Fruit fly (Drosophila melanogaster): ENCODE data around the gene Hsp60A.

Hsp60A gene

dm6 chrX:11136587-11137512, 28.6 kb downstream of the Hsp60A start, which contains the start of gene Klp10A (continued):
- TF ChIP-seq CG8765 (GFP tag; IDR thresholded peaks at IDR 0.05) (no peak), CG1792 (GFP tag; optimal IDR thresholded peaks at IDR 0.05) (no peak), ab (GFP tag; optimal IDR thresholded peaks at IDR 0.05) (peak; percentile 3), CG11398 (GFP tag; optimal IDR thresholded peaks at IDR 0.05) (no peak), Rx (GFP tag; IDR thresholded peaks at IDR 0.05) (0 out of 2 replicates have a peak, but pooled peaks have one; percentile 23), CG11723 (GFP tag; optimal IDR thresholded peaks at IDR 0.05) (peak; percentile 22), CG3847 (GFP tag; IDR thresholded peaks at IDR 0.05) (0 out of 2 replicates have a peak, but pooled peaks have one; percentile 12), nmo (GFP tag; optimal IDR thresholded peaks at IDR 0.05) (no peak), oc (tag; optimal IDR thresholded peaks at IDR 0.05) (no peak), CG10274 (GFP tag; optimal IDR thresholded peaks at IDR 0.05) (no peak), lilli (GFP tag; optimal IDR thresholded peaks at IDR 0.05) (peak; percentile 28), CG4360 (GFP tag; IDR thresholded peaks at IDR 0.05) (no peak), hbn (GFP tag; IDR thresholded peaks at IDR 0.05; ENCODE audit: partially characterized antibody) (no peak), CG1024 (GFP tag; IDR thresholded peaks at IDR 0.05) (no peak), CG6791 (GFP tag; IDR thresholded peaks at IDR 0.05; ENCODE audit: partially characterized antibody) (no peak), CG10147 (GFP tag; optimal IDR thresholded peaks at IDR 0.05) (no peak), grau (tag; optimal IDR thresholded peaks at IDR 0.05) (no peak), slp2 (GFP tag; optimal IDR thresholded peaks at IDR 0.05) (no peak), D (optimal IDR thresholded peaks at IDR 0.05) (no peak), D (GFP tag; optimal IDR thresholded peaks at IDR 0.05) (peak; percentile 23), E2f2 (GFP tag; IDR thresholded peaks at IDR 0.05) (peak; percentile 33), ken (GFP tag; IDR thresholded peaks at IDR 0.05) (no peak), CG1603 (tag; optimal IDR thresholded peaks at IDR 0.05) (peak; percentile 31), gro (GFP tag; optimal IDR thresholded peaks at IDR 0.05) (peak; percentile 31), jumu (GFP tag; optimal IDR thresholded peaks at IDR 0.05) (peak; percentile 3), Rfx (GFP tag; IDR thresholded peaks at IDR 0.05) (peak; percentile 44; the same call in 1 of the 2 replicates), caup (GFP tag; optimal IDR thresholded peaks at IDR 0.05; ENCODE audit: severe bottlenecking) (peak; percentile 45), Antp (GFP tag; optimal IDR thresholded peaks at IDR 0.05) (peak; percentile 14), eyg (GFP tag; optimal IDR thresholded peaks at IDR 0.05) (no peak), Xbp1 (GFP tag; optimal IDR thresholded peaks at IDR 0.05) (peak; percentile 36), Camta (GFP tag; optimal IDR thresholded peaks at IDR 0.05) (no peak), Dref (GFP tag; IDR thresholded peaks at IDR 0.05) (peak; percentile 29; the same call in 1 of the 2 replicates), gcm2 (GFP tag; optimal IDR thresholded peaks at IDR 0.05) (no peak), CG33557 (GFP tag; optimal IDR thresholded peaks at IDR 0.05) (no peak), HHEX (GFP tag; optimal IDR thresholded peaks at IDR 0.05) (peak; percentile 7), NC2β (GFP tag; optimal IDR thresholded peaks at IDR 0.05) (no peak), nerfin-1 (tag; optimal IDR thresholded peaks at IDR 0.05) (peak; percentile 87), MESR4 (GFP tag; optimal IDR thresholded peaks at IDR 0.05) (peak; percentile 54), sens-2 (GFP tag; IDR thresholded peaks at IDR 0.05) (no peak), psq (GFP tag; optimal IDR thresholded peaks at IDR 0.05) (no peak), CG8944 (GFP tag; optimal IDR thresholded peaks at IDR 0.05) (no peak), cg (GFP tag; optimal IDR thresholded peaks at IDR 0.05) (peak; percentile 91), CG30403 (GFP tag; optimal IDR thresholded peaks at IDR 0.05) (peak; percentile 33), CG15514 (GFP tag; optimal IDR thresholded peaks at IDR 0.05) (no peak), CG9727 (GFP tag; optimal IDR thresholded peaks at IDR 0.05) (peak; percentile 16), CG3838 (GFP tag; optimal IDR thresholded peaks at IDR 0.05) (no peak), CG17361 (GFP tag; IDR thresholded peaks at IDR 0.05) (peak; percentile 46; the same call in 1 of the 3 replicates), wor (GFP tag; IDR thresholded peaks at IDR 0.05) (no peak), phol (tag; optimal IDR thresholded peaks at IDR 0.05) (peak; percentile 93)
